Fruit fly (Drosophila melanogaster) whole organism, wandering third instar larva: Measurements from ENCODE around the gene RhoGAP18B.

Experiments used
- Abd-B ChIP-seq: fragments of >200 bp; optimal IDR thresholded peaks from 2 replicates; lab custom pipeline; 2017; ENCODE audit warnings: missing biosample characterization, missing genetic modification characterization
- CG32264 ChIP-seq: fragments of 200-800 bp; sonication (Bioruptor generic); optimal IDR thresholded peaks from 2 replicates; lab custom pipeline; 2016; ENCODE audit warnings: missing biosample characterization, missing genetic modification characterization
- CG9705 ChIP-seq: fragments of 200-800 bp; sonication (Bioruptor generic); optimal IDR thresholded peaks from 2 replicates; lab custom pipeline; 2018; ENCODE audit warnings: missing biosample characterization, mild to moderate bottlenecking, missing genetic modification characterization
- CrebA ChIP-seq: fragments of 200-800 bp; sonication (Bioruptor generic); optimal IDR thresholded peaks from 2 replicates; lab custom pipeline; 2016; ENCODE audit warnings: missing biosample characterization, mild to moderate bottlenecking, missing genetic modification characterization, borderline replicate concordance
- Dfd ChIP-seq: fragments of >200 bp; optimal IDR thresholded peaks from 2 replicates; lab custom pipeline; 2017; ENCODE audit warnings: missing biosample characterization, missing genetic modification characterization
- Dif ChIP-seq: fragments of 200-275, 200-300 bp; sonication (Bioruptor generic); optimal IDR thresholded peaks from 2 replicates; lab custom pipeline; 2018; ENCODE audit warnings: missing biosample characterization, missing genetic modification characterization; ENCODE audit not compliant: partially characterized antibody
- GATAd ChIP-seq: sonication (Bioruptor generic); optimal IDR thresholded peaks from 2 replicates; lab custom pipeline; 2016; ENCODE audit warnings: missing biosample characterization, missing genetic modification characterization
- HLH106 ChIP-seq: fragments of 200-800 bp; optimal IDR thresholded peaks from 3 replicates; lab custom pipeline; 2019; ENCODE audit warnings: missing biosample characterization, mild to moderate bottlenecking, missing genetic modification characterization, moderate library complexity
- Hnf4 ChIP-seq: fragments of 200-800 bp; sonication (Bioruptor generic); optimal IDR thresholded peaks from 2 replicates; lab custom pipeline; 2016; ENCODE audit warnings: missing biosample characterization, mild to moderate bottlenecking, missing genetic modification characterization
- Hr78 ChIP-seq: fragments of >200 bp; optimal IDR thresholded peaks from 2 replicates; lab custom pipeline; 2017; ENCODE audit warnings: missing biosample characterization, missing genetic modification characterization
- Hr83 ChIP-seq: fragments of 200-300 bp; sonication (Bioruptor generic); optimal IDR thresholded peaks from 2 replicates; lab custom pipeline; 2016; ENCODE audit warnings: missing biosample characterization, mild to moderate bottlenecking, missing genetic modification characterization, moderate library complexity; ENCODE audit not compliant: poor library complexity, severe bottlenecking
- Jra ChIP-seq: sonication (Bioruptor generic); optimal IDR thresholded peaks from 2 replicates; lab custom pipeline; 2016; ENCODE audit warnings: missing biosample characterization, missing genetic modification characterization
- Mio ChIP-seq: sonication (Bioruptor generic); optimal IDR thresholded peaks from 2 replicates; lab custom pipeline; 2016; ENCODE audit warnings: missing biosample characterization, missing genetic modification characterization
- Myc ChIP-seq: fragments of >200 bp; optimal IDR thresholded peaks from 2 replicates; lab custom pipeline; 2017
- N ChIP-seq: fragments of >200 bp; optimal IDR thresholded peaks from 2 replicates; lab custom pipeline; 2018; ENCODE audit warnings: missing biosample characterization, missing external identifiers, missing genetic modification characterization
- OdsH ChIP-seq: fragments of 200-800 bp; sonication (Bioruptor generic); optimal IDR thresholded peaks from 2 replicates; lab custom pipeline; 2016; ENCODE audit warnings: missing biosample characterization, mild to moderate bottlenecking, missing genetic modification characterization
- Rel ChIP-seq, 2 experiments: fragments of 200-800 bp; sonication (Bioruptor generic) in 1 of 2; optimal IDR thresholded peaks; 2 replicates in 1 of 2; 3 replicates in 1 of 2; lab custom pipeline; 2016 to 2019; ENCODE audit warnings: mild to moderate bottlenecking in 2 of 2, missing biosample characterization in 2 of 2, missing genetic modification characterization in 2 of 2, moderate library complexity in 1 of 2
- Sp1 ChIP-seq: fragments of 200-800 bp; sonication (Bioruptor generic); optimal IDR thresholded peaks from 3 replicates; lab custom pipeline; 2019; ENCODE audit warnings: missing biosample characterization, mild to moderate bottlenecking, missing genetic modification characterization, moderate library complexity
- Vsx2 ChIP-seq: fragments of 200-300, 225-300 bp; sonication (Bioruptor generic); optimal IDR thresholded peaks from 2 replicates; lab custom pipeline; 2018; ENCODE audit warnings: missing biosample characterization, missing genetic modification characterization; ENCODE audit not compliant: partially characterized antibody
- br ChIP-seq: fragments of 200-800 bp; sonication (Bioruptor generic); optimal IDR thresholded peaks from 2 replicates; lab custom pipeline; 2016; ENCODE audit warnings: missing biosample characterization, missing genetic modification characterization
- brk ChIP-seq: fragments of 200-800 bp; sonication (Bioruptor generic); optimal IDR thresholded peaks from 2 replicates; lab custom pipeline; 2016; ENCODE audit warnings: missing biosample characterization, mild to moderate bottlenecking, missing genetic modification characterization
- dl ChIP-seq, 2 experiments: fragments of 175-275, 200-275 bp in 1 of 2; fragments of 200-275 bp in 1 of 2; sonication (Bioruptor generic); optimal IDR thresholded peaks; lab custom pipeline; 2018; ENCODE audit warnings: mild to moderate bottlenecking in 2 of 2, missing biosample characterization in 2 of 2, missing genetic modification characterization in 2 of 2, moderate library complexity in 2 of 2; ENCODE audit not compliant: partially characterized antibody in 2 of 2, insufficient read depth in 1 of 2
- dmrt93B ChIP-seq: fragments of 200-800 bp; sonication (Bioruptor generic); optimal IDR thresholded peaks from 2 replicates; lab custom pipeline; 2018; ENCODE audit warnings: missing biosample characterization, mild to moderate bottlenecking, missing genetic modification characterization
- dsf ChIP-seq: sonication (Bioruptor generic); optimal IDR thresholded peaks from 2 replicates; lab custom pipeline; 2016; ENCODE audit warnings: missing biosample characterization, missing genetic modification characterization, borderline replicate concordance
- ey ChIP-seq: fragments of 200-800 bp; sonication (Bioruptor generic); optimal IDR thresholded peaks from 2 replicates; lab custom pipeline; 2016; ENCODE audit warnings: missing biosample characterization, missing genetic modification characterization
- foxo ChIP-seq, 2 experiments: fragments of 200-800 bp; sonication (Bioruptor generic); optimal IDR thresholded peaks; 2 replicates in 1 of 2; 3 replicates in 1 of 2; lab custom pipeline; 2016 to 2017; ENCODE audit warnings: missing biosample characterization in 2 of 2, missing genetic modification characterization in 2 of 2
- fru ChIP-seq: fragments of 200-800 bp; sonication (Bioruptor generic); optimal IDR thresholded peaks from 3 replicates; lab custom pipeline; 2016; ENCODE audit warnings: missing biosample characterization, mild to moderate bottlenecking, missing genetic modification characterization
- h ChIP-seq: fragments of 200-800 bp; sonication (Bioruptor generic); optimal IDR thresholded peaks from 3 replicates; lab custom pipeline; 2016; ENCODE audit warnings: missing biosample characterization, mild to moderate bottlenecking, missing genetic modification characterization
- jim ChIP-seq: fragments of 175-275, 200-325 bp; sonication (Bioruptor generic); optimal IDR thresholded peaks from 2 replicates; lab custom pipeline; 2016; ENCODE audit warnings: missing biosample characterization, mild to moderate bottlenecking, missing genetic modification characterization
- lola ChIP-seq: fragments of >200 bp; optimal IDR thresholded peaks from 2 replicates; lab custom pipeline; 2017; ENCODE audit warnings: missing biosample characterization, missing genetic modification characterization
- pan ChIP-seq: fragments of >200 bp; optimal IDR thresholded peaks from 2 replicates; lab custom pipeline; 2017
- psq ChIP-seq: fragments of 200-800 bp; sonication (Bioruptor generic); optimal IDR thresholded peaks from 3 replicates; lab custom pipeline; 2017; ENCODE audit warnings: missing biosample characterization, mild to moderate bottlenecking, missing genetic modification characterization, moderate library complexity
- rgr ChIP-seq: fragments of 200-800 bp; sonication (Bioruptor generic); optimal IDR thresholded peaks from 3 replicates; lab custom pipeline; 2016; ENCODE audit warnings: missing biosample characterization, mild to moderate bottlenecking, missing genetic modification characterization
- sage ChIP-seq: fragments of 200-800 bp; sonication (Bioruptor generic); optimal IDR thresholded peaks from 2 replicates; lab custom pipeline; 2016; ENCODE audit warnings: missing biosample characterization, mild to moderate bottlenecking, missing genetic modification characterization
- sv ChIP-seq: fragments of 200-800 bp; sonication (Bioruptor generic); optimal IDR thresholded peaks from 3 replicates; lab custom pipeline; 2016; ENCODE audit warnings: missing biosample characterization, missing genetic modification characterization
- tai ChIP-seq: sonication (Bioruptor generic); optimal IDR thresholded peaks from 2 replicates; lab custom pipeline; 2016; ENCODE audit warnings: missing biosample characterization, missing genetic modification characterization
- usp ChIP-seq: fragments of >200 bp; optimal IDR thresholded peaks from 2 replicates; lab custom pipeline; 2017; ENCODE audit warnings: missing biosample characterization, missing genetic modification characterization
- woc ChIP-seq: sonication (Bioruptor generic); optimal IDR thresholded peaks from 2 replicates; lab custom pipeline; 2016; ENCODE audit warnings: missing biosample characterization, mild to moderate bottlenecking, missing genetic modification characterization

RhoGAP18B gene

DNA sequence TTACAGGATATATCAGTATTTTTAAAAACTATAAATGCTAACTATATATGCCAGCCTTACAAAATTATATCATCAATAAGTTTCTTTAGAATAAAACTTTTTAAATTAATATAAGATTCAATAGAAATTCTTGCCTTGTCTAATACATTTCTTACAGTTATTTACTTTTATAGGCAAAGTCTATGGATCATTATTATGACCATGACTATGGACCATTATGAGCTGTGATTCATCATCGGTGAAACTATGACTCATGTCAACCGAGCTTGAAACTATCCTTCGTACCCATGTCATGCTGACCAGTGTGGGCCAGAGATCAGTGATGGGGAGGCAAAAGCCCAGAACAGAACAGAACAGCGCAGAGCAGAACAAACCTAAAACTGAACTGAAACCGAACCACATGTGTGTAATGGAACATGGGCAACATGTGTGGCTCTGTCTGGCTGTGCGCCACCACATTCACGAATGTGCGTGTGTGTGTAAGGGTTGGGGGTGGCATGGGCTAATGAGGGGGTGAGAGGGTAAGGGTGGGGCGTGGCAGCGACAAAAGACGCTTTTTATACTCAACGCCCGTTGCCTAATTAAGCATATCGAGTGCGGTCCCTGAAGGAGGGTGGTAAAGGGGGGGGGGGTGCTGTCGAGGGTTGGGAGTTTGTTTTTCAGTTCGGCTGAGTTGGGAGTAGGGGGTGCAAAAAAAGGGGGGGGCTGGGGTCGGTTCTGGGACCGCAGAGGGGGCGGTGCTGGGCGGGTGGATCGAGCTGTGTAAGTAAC, 8.2 kb downstream of the RhoGAP18B start:
- TF ChIP-seq N (GFP tag; lab: Kevin White, UChicago) (no peak), Jra (GFP tag; lab: Kevin White, UChicago) (no peak), lola (GFP tag; lab: Kevin White, UChicago) (no peak), usp (GFP tag; lab: Kevin White, UChicago) (no peak), dsf (no peak), Dfd (GFP tag; lab: Kevin White, UChicago) (peak; percentile 81)

DNA sequence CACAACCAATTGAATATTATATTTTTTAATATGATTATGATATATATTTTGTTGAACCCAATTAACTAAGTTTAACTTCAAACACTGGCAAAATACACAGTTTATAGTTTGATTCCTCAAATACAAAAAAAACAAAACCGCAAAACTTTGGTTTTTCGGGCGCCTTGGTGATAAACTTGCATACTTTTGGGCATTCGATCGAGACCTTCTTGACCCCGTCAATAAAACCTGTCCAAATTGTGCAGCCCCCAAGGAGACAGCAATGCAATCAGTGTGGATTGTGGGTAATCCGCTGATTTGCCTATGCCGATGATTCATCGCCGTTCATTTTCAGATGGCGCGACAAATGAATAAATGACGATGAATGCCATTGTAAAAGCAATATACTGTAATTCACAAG, 9.4 kb downstream of the RhoGAP18B start:
- TF ChIP-seq CrebA (GFP tag; lab: Kevin White, UChicago) (no peak), Rel (GFP tag; optimal IDR thresholded peaks at IDR 0.05; lab: Kevin White, UChicago) (no peak), Rel (tag; optimal IDR thresholded peaks at IDR 0.05; lab: Kevin White, UChicago) (peak; percentile 25)

DNA sequence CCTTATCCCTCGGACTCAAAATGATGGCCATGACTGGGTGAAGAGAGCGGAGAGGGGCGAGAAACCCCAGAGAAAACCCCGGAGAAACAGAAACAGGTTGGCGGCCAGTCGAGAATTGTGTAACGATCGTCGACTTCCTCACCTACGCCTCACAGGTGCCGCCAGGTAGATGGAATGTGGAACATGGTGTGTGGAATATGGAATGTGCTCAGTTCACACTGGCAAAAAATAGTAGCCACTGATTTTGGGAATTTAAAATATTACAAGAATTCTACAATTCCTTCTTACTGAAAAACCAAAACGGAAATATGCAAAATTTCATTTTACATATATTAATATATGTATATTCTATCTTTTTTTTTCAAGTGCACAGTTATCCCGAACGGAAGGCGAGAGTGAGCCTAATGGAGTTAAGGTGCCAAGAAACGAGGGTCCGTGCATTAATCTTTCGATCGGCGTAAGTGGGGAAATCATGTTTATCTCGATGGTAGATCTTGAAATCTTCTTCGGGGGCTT, 10.9 kb downstream of the RhoGAP18B start:
- peak; percentile 27 for TF ChIP-seq dsf
- TF ChIP-seq pan (lab: Kevin White, UChicago), result no peak
- peak; percentile 77 for TF ChIP-seq sage (GFP tag; lab: Kevin White, UChicago)
- TF ChIP-seq GATAd (GFP tag; lab: Kevin White, UChicago), result no peak
- TF ChIP-seq dl (GFP tag; optimal IDR thresholded peaks at IDR 0.05; lab: Kevin White, UChicago; ENCODE audit: insufficient read depth in 1 of 2, partially characterized antibody in 2 of 2), result peak; percentile 16 to 30
- TF ChIP-seq jim (GFP tag; lab: Kevin White, UChicago), result no peak
- peak; percentile 61 for TF ChIP-seq sv (GFP tag; lab: Kevin White, UChicago)
- no peak for TF ChIP-seq Hr83 (GFP tag; lab: Kevin White, UChicago)
- TF ChIP-seq Vsx2 (GFP tag; lab: Kevin White, UChicago), result peak; percentile 63
- TF ChIP-seq Rel (GFP tag; optimal IDR thresholded peaks at IDR 0.05; lab: Kevin White, UChicago), result peak; percentile 56
- TF ChIP-seq Rel (tag; optimal IDR thresholded peaks at IDR 0.05; lab: Kevin White, UChicago), result peak; percentile 89
- peak; percentile 83 for TF ChIP-seq brk
- no peak for TF ChIP-seq Myc
- TF ChIP-seq Sp1 (GFP tag; lab: Kevin White, UChicago), result peak; percentile 91
- TF ChIP-seq CrebA (GFP tag; lab: Kevin White, UChicago), result no peak
- TF ChIP-seq psq (GFP tag; lab: Kevin White, UChicago), result peak; percentile 85
- no peak for TF ChIP-seq CG32264
- TF ChIP-seq lola (GFP tag; lab: Kevin White, UChicago), result no peak
- no peak for TF ChIP-seq Abd-B
- peak; percentile 89 for TF ChIP-seq fru
- no peak for TF ChIP-seq usp (GFP tag; lab: Kevin White, UChicago)
- TF ChIP-seq Hnf4 (GFP tag; lab: Kevin White, UChicago), result peak; percentile 80
- peak; percentile 33 for TF ChIP-seq woc (GFP tag; lab: Kevin White, UChicago)
- TF ChIP-seq N (GFP tag; lab: Kevin White, UChicago), result no peak
- peak; percentile 79 for TF ChIP-seq ey (GFP tag; lab: Kevin White, UChicago)
- peak; percentile 90 for TF ChIP-seq HLH106 (tag; lab: Kevin White, UChicago)
- peak; percentile 89 for TF ChIP-seq rgr
- peak; percentile 79 for TF ChIP-seq CG9705 (GFP tag; lab: Kevin White, UChicago)
- TF ChIP-seq Mio, result no peak
- TF ChIP-seq Hr78 (GFP tag; lab: Kevin White, UChicago), result no peak
- peak; percentile 75 for TF ChIP-seq dmrt93B (GFP tag; lab: Kevin White, UChicago)
- TF ChIP-seq h (GFP tag; lab: Kevin White, UChicago), result peak; percentile 88
- TF ChIP-seq Jra (GFP tag; lab: Kevin White, UChicago), result peak; percentile 31
- TF ChIP-seq Dif (GFP tag; lab: Kevin White, UChicago), result peak; percentile 61
- peak in 1 of 2 experiments; percentile 89 for TF ChIP-seq foxo (GFP tag; optimal IDR thresholded peaks at IDR 0.05; lab: Kevin White, UChicago)
- TF ChIP-seq tai (GFP tag; lab: Kevin White, UChicago), result no peak
- peak; percentile 85 for TF ChIP-seq OdsH (GFP tag; lab: Kevin White, UChicago)
- peak; percentile 75 for TF ChIP-seq br
- no peak for TF ChIP-seq Dfd (GFP tag; lab: Kevin White, UChicago)
